Worm (Caenorhabditis elegans) whole organism, L4/young adult: ENCODE data around the gene C18D4.12.

Experiments used
- W03F9.2 ChIP-seq: fragments of 150-350 bp; optimal IDR thresholded peaks from 2 replicates; lab custom pipeline; 2014; ENCODE audit warnings: missing biosample characterization, missing genetic modification characterization
- him-1 ChIP-seq: sonication (generic microtip); optimal IDR thresholded peaks from 2 replicates; lab custom pipeline; 2016; ENCODE audit warnings: missing genotype, missing genetic modification reagents, missing genetic modification characterization, missing compliant biosample characterization

DNA sequence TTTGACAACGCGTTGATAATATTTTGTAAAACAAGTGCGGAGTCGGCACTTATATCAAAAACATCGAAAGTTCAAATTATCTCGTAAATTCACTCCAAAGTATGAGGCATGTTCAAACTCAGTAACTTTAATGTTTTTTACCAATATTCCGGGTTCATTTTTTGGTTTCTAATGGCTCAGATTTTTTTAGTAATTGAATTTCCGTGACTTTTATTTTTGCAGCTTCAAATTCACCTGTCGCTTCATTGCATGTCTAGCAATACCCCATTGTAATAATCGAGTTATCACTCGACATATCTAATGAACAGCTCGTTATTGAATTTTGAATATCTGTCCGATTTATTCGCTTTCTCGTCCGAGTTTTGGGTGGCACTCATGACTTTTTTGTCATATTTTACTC lies 2.7 kb downstream of the C18D4.12 start, which contains the start of gene srz-90:
- TF ChIP-seq him-1 (tag; lab: Kevin White, UChicago) (no peak), W03F9.2 (no peak)
